Worm (Caenorhabditis elegans) whole organism, L4/young adult: ENCODE measurements around the gene R02D5.1.

Experiments used
- W03F9.2 ChIP-seq: fragments of 150-350 bp; optimal IDR thresholded peaks from 2 replicates; lab custom pipeline; 2014; ENCODE audit warnings: missing biosample characterization, missing genetic modification characterization
- dao-5 ChIP-seq: sonication (generic microtip); optimal IDR thresholded peaks from 2 replicates; lab custom pipeline; 2016; ENCODE audit warnings: missing genotype, missing genetic modification characterization, moderate library complexity, missing compliant biosample characterization
- him-1 ChIP-seq: sonication (generic microtip); optimal IDR thresholded peaks from 2 replicates; lab custom pipeline; 2016; ENCODE audit warnings: missing genotype, missing genetic modification reagents, missing genetic modification characterization, missing compliant biosample characterization

R02D5.1 gene

DNA sequence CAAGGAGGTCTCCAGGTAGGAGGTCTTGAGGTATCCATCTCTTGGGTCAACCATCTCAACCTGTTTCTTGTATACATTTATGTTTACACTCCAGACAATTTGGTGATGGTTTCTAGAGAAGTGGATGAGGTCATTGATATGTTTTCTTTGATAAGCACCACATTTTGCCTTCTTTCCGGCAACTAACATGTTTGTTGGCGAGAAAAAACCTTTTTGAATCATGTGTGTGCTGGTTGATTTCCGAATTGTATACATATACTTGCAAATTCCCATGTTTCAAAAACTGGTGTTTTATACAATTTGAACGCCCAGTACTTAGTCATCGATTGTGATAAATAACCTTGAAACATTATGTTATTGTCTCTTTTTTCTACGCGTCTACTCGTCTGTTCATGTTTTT is 3.9 kb upstream of the R02D5.1 start:
- TF ChIP-seq W03F9.2 (no peak), dao-5 (tag; lab: Kevin White, UChicago) (no peak), him-1 (tag; lab: Kevin White, UChicago) (no peak)

ce11 chrV:14504774-14505173 is 3.3 kb upstream of the R02D5.1 start:
- TF ChIP-seq dao-5 (tag; lab: Kevin White, UChicago), result no peak
- TF ChIP-seq W03F9.2, result no peak
- TF ChIP-seq him-1 (tag; lab: Kevin White, UChicago), result no peak

DNA sequence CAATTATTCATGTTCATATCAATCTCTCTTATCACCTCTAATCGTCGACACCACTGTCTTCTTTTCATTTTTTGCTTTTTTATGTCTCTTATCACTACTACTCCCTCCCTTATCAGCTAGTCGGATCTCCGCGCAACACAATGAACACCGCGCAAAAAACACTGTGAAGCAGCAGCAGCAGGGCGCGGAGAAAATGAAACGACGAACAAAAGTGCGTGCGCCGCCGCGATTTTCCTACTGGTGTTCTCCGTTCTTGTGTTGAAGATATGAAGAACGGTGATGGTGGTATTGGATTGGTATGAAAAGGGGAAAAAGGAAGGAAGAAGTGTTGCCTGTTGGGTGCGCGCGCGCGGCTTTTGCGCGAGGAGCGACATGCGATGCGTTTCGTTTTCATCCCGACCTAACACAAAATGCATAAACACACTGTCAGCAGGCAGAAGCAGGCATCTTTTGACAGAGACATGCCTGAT is 2.3 kb upstream of the R02D5.1 start:
- TF ChIP-seq W03F9.2, result no peak
- TF ChIP-seq him-1 (tag; lab: Kevin White, UChicago), result no peak
- no peak for TF ChIP-seq dao-5 (tag; lab: Kevin White, UChicago)

DNA sequence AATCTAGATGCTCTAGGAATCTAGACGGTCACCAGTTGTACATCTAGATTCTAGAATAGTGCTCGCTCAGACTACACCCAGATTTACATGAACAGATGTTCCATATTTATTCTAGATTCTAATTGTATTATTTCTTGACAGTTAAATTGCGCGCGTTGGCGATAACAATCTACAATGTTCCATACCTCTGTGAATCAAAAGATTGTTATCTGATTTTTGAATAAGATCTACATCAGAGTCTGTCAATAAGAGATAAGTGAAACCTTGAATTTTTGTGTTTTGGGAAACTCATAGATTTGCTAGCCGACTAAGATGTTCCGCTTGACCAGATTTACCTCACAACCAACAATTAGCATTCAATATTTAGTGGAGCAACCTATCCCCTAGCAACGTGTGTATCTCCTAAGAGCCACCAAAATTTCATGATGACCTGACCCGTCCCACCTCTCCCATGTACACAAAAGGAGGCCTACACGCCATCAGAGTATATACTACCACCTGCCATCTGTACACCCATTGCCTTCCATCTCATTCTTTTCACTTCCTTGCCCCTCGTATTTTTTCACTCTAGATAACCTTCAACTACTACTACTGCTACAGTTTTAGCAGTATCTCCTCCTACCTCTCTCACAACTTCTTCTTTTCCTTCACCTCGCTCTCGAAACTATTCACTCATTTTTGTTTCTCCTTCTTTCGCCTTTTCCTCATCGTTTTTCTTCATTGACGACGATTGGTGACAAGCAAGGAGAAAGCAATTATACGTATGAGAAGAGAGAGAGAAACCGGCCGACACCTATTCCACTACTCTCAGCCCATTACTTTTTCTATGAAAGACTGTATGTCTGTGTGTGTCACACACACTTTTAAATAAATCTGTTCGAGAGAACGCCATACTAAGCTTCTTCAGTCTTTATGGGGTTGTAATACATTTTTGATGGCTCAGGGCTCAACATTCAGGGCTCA is 1.1 kb upstream of the R02D5.1 start:
- TF ChIP-seq dao-5 (tag; lab: Kevin White, UChicago) (no peak), him-1 (tag; lab: Kevin White, UChicago) (no peak), W03F9.2 (no peak)

ce11 chrV:14508556-14508955 is 507 bp downstream of the R02D5.1 start:
- TF ChIP-seq him-1 (tag; lab: Kevin White, UChicago) (no peak), dao-5 (tag; lab: Kevin White, UChicago) (no peak), W03F9.2 (no peak)

DNA sequence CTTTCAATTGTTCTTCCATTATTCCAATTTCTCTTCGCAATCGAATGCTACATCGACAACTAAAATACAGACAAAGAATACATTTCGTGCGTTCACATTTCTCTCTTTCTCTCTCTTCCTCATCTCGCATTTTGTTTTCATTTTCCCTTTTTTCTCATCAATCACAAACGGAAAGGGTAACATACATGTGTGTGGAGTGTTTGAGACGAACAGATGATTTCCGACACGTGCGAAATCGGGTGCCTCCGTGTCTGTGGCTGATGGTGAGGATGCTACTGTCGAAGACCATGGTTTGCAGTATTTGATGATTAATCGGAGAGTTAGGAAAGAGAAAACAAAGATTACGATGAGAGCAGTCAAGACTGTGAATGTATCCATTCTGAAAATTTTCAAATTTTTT is 2.7 kb downstream of the R02D5.1 start, which contains the start of gene R02D5.9:
Gene R02D5.9, minus strand, starts transcription at position 378 of the 400 bp plus-strand sequence.
- TF ChIP-seq W03F9.2 (no peak), dao-5 (tag; lab: Kevin White, UChicago) (no peak), him-1 (tag; lab: Kevin White, UChicago) (no peak)

DNA sequence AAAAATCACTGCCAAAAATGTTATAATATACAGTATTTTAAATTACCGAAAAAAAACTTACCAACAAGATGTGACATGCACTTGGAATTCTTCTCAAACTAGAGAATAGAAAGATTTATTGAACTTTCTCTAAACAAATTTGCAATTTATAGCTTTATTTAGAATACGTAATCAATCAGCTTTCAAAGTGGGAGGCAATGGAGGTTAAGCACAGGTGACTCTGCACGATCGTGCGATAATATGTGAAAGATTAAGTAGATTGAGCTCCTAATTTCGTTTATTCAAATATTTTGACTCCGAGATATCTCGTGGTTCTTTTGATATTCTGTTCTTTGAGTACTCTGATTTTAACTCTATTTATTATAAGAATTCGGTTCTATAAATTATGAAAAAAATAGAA is 10.0 kb downstream of the R02D5.1 start, which contains the start of gene R02D5.6:
Gene R02D5.6, minus strand, starts transcription at position 101 of the 400 bp plus-strand sequence.
- TF ChIP-seq W03F9.2, result no peak
- TF ChIP-seq him-1 (tag; lab: Kevin White, UChicago), result no peak
- TF ChIP-seq dao-5 (tag; lab: Kevin White, UChicago), result no peak

DNA sequence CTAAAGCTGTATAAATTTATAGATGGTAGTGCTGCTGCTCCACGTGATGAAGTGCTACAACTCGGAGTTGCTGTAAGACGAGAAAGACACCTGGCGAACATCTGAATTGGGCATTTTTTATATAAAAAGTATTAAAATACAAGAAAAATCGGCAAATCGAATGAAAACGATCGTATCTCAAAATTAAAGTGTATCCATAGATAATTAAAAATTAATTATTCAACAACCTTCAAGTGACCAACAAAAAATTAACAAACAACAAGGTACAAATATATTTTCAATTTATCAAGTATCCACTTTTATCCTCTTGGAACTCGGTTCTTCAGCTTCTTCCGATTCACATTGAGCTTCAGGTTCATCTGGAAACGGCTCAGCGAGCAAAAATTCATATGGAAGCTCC is 11.2 kb downstream of the R02D5.1 start, which contains the start of gene R02D5.8:
Gene R02D5.8, minus strand, starts transcription at position 101 of the 400 bp plus-strand sequence.
- no peak for TF ChIP-seq dao-5 (tag; lab: Kevin White, UChicago)
- no peak for TF ChIP-seq him-1 (tag; lab: Kevin White, UChicago)
- no peak for TF ChIP-seq W03F9.2

DNA sequence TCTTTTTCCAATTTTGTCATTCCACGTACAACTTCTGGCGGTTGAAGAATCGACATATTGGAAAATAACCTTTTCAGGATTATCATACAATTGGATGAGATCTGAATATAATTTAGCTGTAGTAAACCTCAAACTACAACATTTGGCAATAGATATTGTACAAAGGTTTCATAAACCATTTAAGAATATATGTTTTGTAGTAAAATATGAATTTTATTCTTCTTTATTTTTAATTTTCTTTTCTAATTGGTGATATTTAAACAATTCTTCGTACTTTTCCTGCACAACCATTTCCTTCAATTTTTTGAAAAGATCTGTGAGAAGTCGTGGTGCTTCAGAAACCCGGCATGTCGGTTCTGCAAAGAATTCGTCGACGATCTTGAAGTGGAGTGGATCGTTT is 13.0 kb downstream of the R02D5.1 start, which contains the start of gene C53A5.17:
Gene C53A5.17, minus strand, starts transcription at position 101 of the 400 bp plus-strand sequence.
- TF ChIP-seq dao-5 (tag; lab: Kevin White, UChicago) (no peak), W03F9.2 (no peak), him-1 (tag; lab: Kevin White, UChicago) (no peak)

DNA sequence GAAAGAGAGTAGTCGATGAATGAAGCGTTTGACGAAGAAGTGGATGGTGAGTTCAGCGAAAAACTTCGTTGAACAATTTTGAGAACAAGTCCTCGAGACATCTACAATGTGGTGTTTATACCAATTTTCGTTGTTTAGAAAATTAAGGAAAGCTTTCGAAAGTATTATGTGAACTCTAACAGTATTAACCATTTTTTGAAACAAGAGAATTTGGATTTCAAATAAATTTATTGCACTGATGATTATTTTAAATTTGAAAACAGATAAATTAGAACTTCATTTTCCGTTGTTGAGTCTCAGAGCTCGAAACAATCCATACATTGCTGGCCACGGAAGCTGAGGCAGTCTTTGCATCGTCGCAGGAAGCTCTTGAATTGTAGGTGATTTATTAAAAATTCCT is 14.5 kb downstream of the R02D5.1 start, which contains the start of gene C53A5.16:
Gene C53A5.16, minus strand, starts transcription at position 101 of the 400 bp plus-strand sequence.
- no peak for TF ChIP-seq W03F9.2
- no peak for TF ChIP-seq dao-5 (tag; lab: Kevin White, UChicago)
- no peak for TF ChIP-seq him-1 (tag; lab: Kevin White, UChicago)

ce11 chrV:14523105-14523504 is 15.1 kb downstream of the R02D5.1 start, which contains the start of gene C53A5.2:
TSS of gene C53A5.2 (minus strand) at chrV:14523205.
- no peak for TF ChIP-seq W03F9.2
- TF ChIP-seq him-1 (tag; lab: Kevin White, UChicago), result no peak
- TF ChIP-seq dao-5 (tag; lab: Kevin White, UChicago), result no peak

ce11 chrV:14523788-14524582 is 15.9 kb downstream of the R02D5.1 start, which contains the start of gene ril-1:
TSS of gene ril-1 (minus strand) at chrV:14524129.
- no peak for TF ChIP-seq him-1 (tag; lab: Kevin White, UChicago)
- peak; percentile 50 for TF ChIP-seq W03F9.2

DNA sequence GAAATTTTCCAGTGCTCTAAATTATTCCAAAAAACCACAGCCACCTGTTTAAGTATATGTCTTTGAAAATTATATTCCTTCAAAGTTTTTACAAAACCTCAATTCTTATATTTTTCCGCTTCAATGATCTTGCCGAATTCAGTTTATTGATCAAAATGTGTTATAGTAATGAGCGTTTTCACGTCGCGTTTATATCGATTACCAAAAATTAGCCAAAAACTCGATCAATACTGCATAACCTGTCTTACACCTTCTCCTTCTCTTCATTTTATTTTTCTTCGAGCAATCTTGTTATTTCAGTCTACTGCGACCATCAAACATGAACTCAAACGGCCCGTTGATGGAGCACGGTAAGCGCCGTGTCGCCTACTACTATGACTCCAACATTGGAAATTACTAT is 17.0 kb downstream of the R02D5.1 start, which contains the start of gene hda-1:
Gene hda-1, plus strand, starts transcription at position 301 of the 400 bp plus-strand sequence.
- no peak for TF ChIP-seq him-1 (tag; lab: Kevin White, UChicago)
- TF ChIP-seq dao-5 (tag; lab: Kevin White, UChicago), result no peak
- no peak for TF ChIP-seq W03F9.2
